Worm (Caenorhabditis elegans) whole organism, L1 larva: ENCODE data around the gene F47E1.2.
A peak's percentile ranks its signal among the peaks of the same experiment; 100 is the strongest.

Experiments used
- C04F5.9 ChIP-seq: sonication (generic microtip); optimal IDR thresholded peaks from 2 replicates; lab custom pipeline; 2016; ENCODE audit warnings: missing genetic modification characterization, missing compliant biosample characterization
- C34B4.2 ChIP-seq: sonication (generic microtip); optimal IDR thresholded peaks from 2 replicates; lab custom pipeline; 2017; ENCODE audit warnings: mild to moderate bottlenecking, missing genetic modification characterization, missing compliant biosample characterization
- Y116A8C.19 ChIP-seq: sonication (generic microtip); optimal IDR thresholded peaks from 2 replicates; lab custom pipeline; 2016; ENCODE audit warnings: missing compliant biosample characterization, missing genetic modification characterization, borderline replicate concordance
- alr-1 ChIP-seq: fragments of 200-800 bp; sonication (Bioruptor generic); optimal IDR thresholded peaks from 2 replicates; lab custom pipeline; 2018; ENCODE audit warnings: borderline replicate concordance, mild to moderate bottlenecking, missing genetic modification characterization, missing compliant biosample characterization
- aly-2 ChIP-seq: fragments of 150-350 bp; optimal IDR thresholded peaks from 2 replicates; lab custom pipeline; 2014; ENCODE audit warnings: missing biosample characterization, missing genetic modification characterization
- ama-1 ChIP-seq: fragments of 150-350 bp; optimal IDR thresholded peaks from 2 replicates; lab custom pipeline; 2014
- blmp-1 ChIP-seq: fragments of 150-350 bp; optimal IDR thresholded peaks from 2 replicates; lab custom pipeline; 2014; ENCODE audit warnings: missing biosample characterization, missing genetic modification characterization
- ceh-88 ChIP-seq: fragments of 200-800 bp; sonication (Bioruptor generic); IDR thresholded peaks from 2 replicates; pipeline ENCODE4 v1.3.6; 2022; ENCODE audit warnings: missing genetic modification characterization, missing compliant biosample characterization
- ces-1 ChIP-seq: fragments of 150-350 bp; optimal IDR thresholded peaks from 2 replicates; lab custom pipeline; 2014; ENCODE audit warnings: missing biosample characterization, missing genetic modification reagents, missing genetic modification characterization
- efl-1 ChIP-seq, 4 experiments: fragments of 150-350 bp; optimal IDR thresholded peaks in 3 of 4; peaks in 1 of 4; 1 replicate in 1 of 4; 2 replicates in 3 of 4; lab custom pipeline; 2014; ENCODE audit warnings: missing biosample characterization in 2 of 4, missing genetic modification characterization in 2 of 4, missing genetic modification reagents in 2 of 4
- egl-13 ChIP-seq: sonication (generic microtip); optimal IDR thresholded peaks from 2 replicates; lab custom pipeline; 2016; ENCODE audit warnings: missing genotype, missing genetic modification reagents, missing genetic modification characterization, missing compliant biosample characterization
- elt-2 ChIP-seq: sonication (generic microtip); optimal IDR thresholded peaks from 2 replicates; lab custom pipeline; 2016; ENCODE audit warnings: missing genetic modification characterization, mild to moderate bottlenecking, inconsistent platforms, missing compliant biosample characterization, missing genetic modification reagents
- ets-5 ChIP-seq: fragments of 200-800 bp; sonication (Bioruptor generic); IDR thresholded peaks from 2 replicates; pipeline ENCODE4 v1.3.6; 2022; ENCODE audit warnings: missing genetic modification characterization, missing compliant biosample characterization
- fkh-4 ChIP-seq: sonication (generic microtip); optimal IDR thresholded peaks from 2 replicates; lab custom pipeline; 2016; ENCODE audit warnings: missing compliant biosample characterization, missing genetic modification characterization, borderline replicate concordance
- fos-1 ChIP-seq: fragments of 150-350 bp; optimal IDR thresholded peaks from 2 replicates; lab custom pipeline; 2014; ENCODE audit warnings: missing biosample characterization, missing genetic modification characterization
- grh-1 ChIP-seq: fragments of 200-800 bp; sonication (Bioruptor generic); IDR thresholded peaks from 2 replicates; pipeline ENCODE4 v1.3.6; 2022; ENCODE audit warnings: missing genetic modification reagents, missing genetic modification characterization, missing compliant biosample characterization
- hlh-17 ChIP-seq: fragments of 200-800 bp; sonication (Bioruptor generic); optimal IDR thresholded peaks from 2 replicates; lab custom pipeline; 2018; ENCODE audit warnings: missing genetic modification characterization, mild to moderate bottlenecking, missing compliant biosample characterization, moderate library complexity, borderline replicate concordance
- hpl-2 ChIP-seq: fragments of 150-350 bp; optimal IDR thresholded peaks from 2 replicates; lab custom pipeline; 2014; ENCODE audit warnings: missing biosample characterization, missing genetic modification reagents, missing genetic modification characterization
- lin-13 ChIP-seq: fragments of 150-350 bp; optimal IDR thresholded peaks from 2 replicates; lab custom pipeline; 2014; ENCODE audit warnings: missing biosample characterization, missing genetic modification reagents, missing genetic modification characterization
- lin-14 ChIP-seq: fragments of 200-800 bp; sonication (Bioruptor generic); optimal IDR thresholded peaks from 2 replicates; lab custom pipeline; 2018; ENCODE audit warnings: mild to moderate bottlenecking, missing genetic modification characterization, moderate library complexity, missing compliant biosample characterization
- lin-35 ChIP-seq, 2 experiments: fragments of 150-350 bp; optimal IDR thresholded peaks; 2 replicates each; lab custom pipeline; 2014; ENCODE audit warnings: missing biosample characterization in 2 of 2, missing genetic modification characterization in 2 of 2, missing genetic modification reagents in 2 of 2
- lir-3 ChIP-seq: sonication (generic microtip); optimal IDR thresholded peaks from 2 replicates; lab custom pipeline; 2016; ENCODE audit warnings: mild to moderate bottlenecking, missing genetic modification characterization, moderate library complexity, missing compliant biosample characterization; ENCODE audit not compliant: poor library complexity
- mab-9 ChIP-seq: fragments of 200-800 bp; sonication (Bioruptor generic); IDR thresholded peaks from 2 replicates; pipeline ENCODE4 v1.3.6; 2022; ENCODE audit warnings: missing genetic modification reagents, missing genetic modification characterization, missing compliant biosample characterization
- mdl-1 ChIP-seq, 2 experiments: fragments of 150-350 bp; optimal IDR thresholded peaks; 2 replicates each; lab custom pipeline; 2014 to 2017; ENCODE audit warnings: missing biosample characterization in 2 of 2, missing genetic modification characterization in 2 of 2, inconsistent platforms in 1 of 2
- mep-1 ChIP-seq: fragments of 150-350 bp; optimal IDR thresholded peaks from 2 replicates; lab custom pipeline; 2014; ENCODE audit warnings: missing biosample characterization, missing genetic modification characterization
- nhr-12 ChIP-seq: sonication (generic microtip); optimal IDR thresholded peaks from 2 replicates; lab custom pipeline; 2017; ENCODE audit warnings: missing biosample characterization, missing genetic modification characterization
- nhr-20 ChIP-seq: sonication (generic microtip); optimal IDR thresholded peaks from 2 replicates; lab custom pipeline; 2016; ENCODE audit warnings: mild to moderate bottlenecking, missing genetic modification characterization, missing compliant biosample characterization
- nhr-237 ChIP-seq: fragments of 150-350 bp; optimal IDR thresholded peaks from 2 replicates; lab custom pipeline; 2014; ENCODE audit warnings: missing biosample characterization, missing genetic modification characterization
- nhr-28 ChIP-seq: fragments of 150-350 bp; optimal IDR thresholded peaks from 2 replicates; lab custom pipeline; 2014; ENCODE audit warnings: missing biosample characterization, missing genetic modification characterization
- nhr-71 ChIP-seq: sonication (generic microtip); optimal IDR thresholded peaks from 2 replicates; lab custom pipeline; 2016; ENCODE audit warnings: mild to moderate bottlenecking, missing genetic modification characterization, moderate library complexity, missing compliant biosample characterization
- nhr-76 ChIP-seq: sonication (generic microtip); optimal IDR thresholded peaks from 2 replicates; lab custom pipeline; 2017; ENCODE audit warnings: missing biosample characterization, missing genetic modification characterization
- nhr-85 ChIP-seq: sonication (generic microtip); peaks from one replicate; lab custom pipeline; 2016; ENCODE audit warnings: missing genetic modification characterization, inconsistent platforms, missing compliant biosample characterization
- pag-3 ChIP-seq: sonication (generic microtip); optimal IDR thresholded peaks from 2 replicates; lab custom pipeline; 2017; ENCODE audit warnings: missing genetic modification characterization, mild to moderate bottlenecking, missing compliant biosample characterization, antibody characterized with exemption, borderline replicate concordance; ENCODE audit not compliant: insufficient read depth
- pqm-1 ChIP-seq: sonication (generic microtip); optimal IDR thresholded peaks from 3 replicates; lab custom pipeline; 2017; ENCODE audit warnings: missing biosample characterization, missing genetic modification characterization
- rnt-1 ChIP-seq: sonication (generic microtip); optimal IDR thresholded peaks from 2 replicates; lab custom pipeline; 2016; ENCODE audit warnings: mild to moderate bottlenecking, missing genetic modification characterization, moderate library complexity, missing compliant biosample characterization
- skn-1 ChIP-seq: fragments of 150-350 bp; optimal IDR thresholded peaks from 2 replicates; lab custom pipeline; 2014; ENCODE audit warnings: missing biosample characterization, missing genetic modification characterization
- snpc-4 ChIP-seq: fragments of 150-350 bp; optimal IDR thresholded peaks from 2 replicates; lab custom pipeline; 2014; ENCODE audit warnings: missing biosample characterization, missing genetic modification characterization
- snu-23 ChIP-seq: sonication (generic microtip); optimal IDR thresholded peaks from 2 replicates; lab custom pipeline; 2016; ENCODE audit warnings: missing genetic modification characterization, missing compliant biosample characterization
- sptf-1 ChIP-seq: fragments of 150-350 bp; optimal IDR thresholded peaks from 2 replicates; lab custom pipeline; 2014; ENCODE audit warnings: missing biosample characterization, missing genetic modification characterization
- tbx-2 ChIP-seq: sonication (generic microtip); optimal IDR thresholded peaks from 2 replicates; lab custom pipeline; 2016; ENCODE audit warnings: missing genetic modification characterization, missing compliant biosample characterization
- unc-30 ChIP-seq: sonication (generic microtip); optimal IDR thresholded peaks from 2 replicates; lab custom pipeline; 2017; ENCODE audit warnings: missing biosample characterization, missing genetic modification characterization
- unc-62 ChIP-seq: fragments of 150-350 bp; optimal IDR thresholded peaks from 2 replicates; lab custom pipeline; 2014; ENCODE audit warnings: missing biosample characterization, missing genetic modification reagents, missing genetic modification characterization
- vab-15 ChIP-seq: sonication (generic microtip); optimal IDR thresholded peaks from 2 replicates; lab custom pipeline; 2017; ENCODE audit warnings: missing genotype, mild to moderate bottlenecking, missing genetic modification characterization, missing compliant biosample characterization
- xbp-1 ChIP-seq: sonication (generic microtip); optimal IDR thresholded peaks from 2 replicates; lab custom pipeline; 2016; ENCODE audit warnings: missing genetic modification characterization, missing compliant biosample characterization
- zag-1 ChIP-seq: fragments of 150-350 bp; optimal IDR thresholded peaks from 2 replicates; lab custom pipeline; 2014; ENCODE audit warnings: missing biosample characterization, missing genetic modification characterization
- zip-4 ChIP-seq: fragments of 200-800 bp; sonication (Bioruptor generic); optimal IDR thresholded peaks from 2 replicates; lab custom pipeline; 2018; ENCODE audit warnings: mild to moderate bottlenecking, missing genetic modification characterization, moderate library complexity, missing compliant biosample characterization
- ztf-11 ChIP-seq, 2 experiments: sonication (generic microtip); optimal IDR thresholded peaks; 2 replicates each; lab custom pipeline; 2016 to 2017; ENCODE audit warnings: missing genetic modification characterization in 2 of 2, missing biosample characterization in 1 of 2, missing compliant biosample characterization in 1 of 2

Gene F47E1.2

DNA sequence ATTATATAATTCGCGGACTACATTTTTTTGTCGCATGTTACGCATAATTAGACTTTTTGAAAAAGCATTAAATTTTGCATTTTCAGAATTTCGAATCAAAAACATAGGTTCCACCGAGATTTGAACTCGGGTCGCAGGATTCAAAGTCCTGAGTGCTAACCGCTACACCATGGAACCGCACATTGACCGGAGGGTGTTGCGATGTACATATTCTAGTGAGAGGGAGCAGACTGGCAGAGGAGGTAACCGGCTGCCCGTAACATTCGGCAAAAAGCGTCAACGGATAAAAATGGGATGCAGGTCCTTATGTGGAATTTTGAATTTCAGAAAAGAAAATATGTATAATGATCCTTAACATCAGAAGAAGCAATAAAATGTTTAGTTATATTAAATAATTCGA, 20.7 kb downstream of the F47E1.2 start (continued):
- TF ChIP-seq tbx-2 (tag; lab: Kevin White, UChicago): peak; percentile 14

DNA sequence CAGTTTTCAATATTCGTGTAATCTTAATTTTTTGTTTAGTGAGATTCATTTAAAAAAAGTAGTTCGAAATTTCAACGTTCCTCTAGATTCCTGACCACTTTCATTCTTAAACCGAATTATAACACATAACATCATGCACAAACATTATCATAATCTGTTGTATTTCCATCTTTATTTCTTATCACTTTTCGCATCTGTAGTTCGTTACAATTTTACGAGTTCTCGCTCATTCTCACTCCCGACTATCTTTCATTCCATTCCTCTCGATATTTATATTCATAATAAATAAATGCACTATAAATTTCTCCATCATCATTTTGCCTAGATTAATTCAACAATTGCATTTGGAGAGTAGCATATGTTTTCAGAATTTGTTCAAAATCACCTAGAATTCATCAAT, 23.8 kb downstream of the F47E1.2 start:
- TF ChIP-seq lin-14 (peak; percentile 11), elt-2 (tag; lab: Kevin White, UChicago) (peak; percentile 49), lir-3 (tag; lab: Kevin White, UChicago) (no peak), C34B4.2 (tag; lab: Kevin White, UChicago) (no peak), aly-2 (tag; lab: Kevin White, UChicago) (no peak)

DNA sequence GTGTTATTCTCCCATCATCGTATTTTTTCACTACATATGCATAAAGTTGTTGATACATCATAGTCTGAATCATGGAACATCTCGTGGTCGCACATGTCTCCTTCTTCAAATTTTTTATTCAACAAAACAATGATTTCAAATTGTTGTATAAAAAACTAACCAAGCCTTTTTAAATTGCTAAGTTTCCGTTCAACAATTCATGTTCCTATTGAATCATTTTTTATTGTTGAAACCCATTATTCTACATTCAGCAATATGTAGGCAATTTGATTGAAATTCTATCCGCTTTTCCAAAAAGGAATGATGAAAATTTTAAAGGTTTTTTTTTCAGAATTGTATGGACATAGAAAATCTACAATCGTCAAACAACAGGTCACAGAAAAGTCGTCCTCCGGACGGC, 25.2 kb downstream of the F47E1.2 start, which contains the start of gene ajm-1:
Gene ajm-1, plus strand, starts transcription at position 301 of the 400 bp plus-strand sequence.
- TF ChIP-seq ama-1 (no peak), aly-2 (tag; lab: Kevin White, UChicago) (no peak), ztf-11 (tag; optimal IDR thresholded peaks at IDR 0.05; lab: Kevin White, UChicago) (no peak), ets-5 (no peak), xbp-1 (tag; lab: Kevin White, UChicago) (no peak)

DNA sequence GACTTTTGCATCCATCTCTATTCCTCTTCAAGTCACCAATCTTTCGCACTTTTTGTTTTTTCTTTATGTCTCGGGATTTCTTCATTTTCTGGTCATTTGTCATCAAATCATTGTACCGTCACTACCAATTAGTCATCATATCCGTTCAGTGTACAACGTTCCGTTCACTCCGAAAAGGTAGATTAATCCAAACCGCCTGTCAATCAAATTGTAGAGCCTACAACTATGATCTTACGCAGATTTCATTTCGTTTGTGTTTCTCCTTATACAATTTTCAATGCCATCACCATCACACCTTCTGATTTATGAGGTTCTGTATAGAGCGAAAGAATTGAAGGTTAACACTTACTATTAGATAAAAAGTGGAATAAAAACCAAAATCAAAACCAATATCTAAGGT, 28.4 kb downstream of the F47E1.2 start:
- TF ChIP-seq skn-1 (tag; lab: Kevin White, UChicago) (peak; percentile 6), egl-13 (tag; lab: Kevin White, UChicago) (no peak), nhr-71 (tag; lab: Kevin White, UChicago) (peak; percentile 18), nhr-28 (tag; lab: Kevin White, UChicago) (no peak), nhr-76 (no peak), nhr-12 (tag; lab: Kevin White, UChicago) (no peak), xbp-1 (tag; lab: Kevin White, UChicago) (no peak), rnt-1 (tag; lab: Kevin White, UChicago) (peak; percentile 13), zip-4 (GFP tag; lab: Kevin White, UChicago) (no peak), lin-13 (GFP tag; lab: Kevin White, UChicago) (peak; percentile 10), unc-62 (GFP tag; lab: Kevin White, UChicago) (no peak), nhr-85 (tag; lab: Kevin White, UChicago) (peak; percentile 86), lin-14 (peak; percentile 62), mab-9 (GFP tag; lab: Robert Waterston, UW) (no peak), fkh-4 (tag; lab: Kevin White, UChicago) (no peak), pag-3 (no peak), nhr-237 (tag; lab: Kevin White, UChicago) (no peak), lin-35 (GFP tag; optimal IDR thresholded peaks at IDR 0.05; lab: Kevin White, UChicago) (no peak), ces-1 (no peak), C04F5.9 (no peak), pqm-1 (no peak), snu-23 (GFP tag; lab: Kevin White, UChicago) (no peak), sptf-1 (tag; lab: Kevin White, UChicago) (no peak), alr-1 (no peak), mep-1 (tag; lab: Kevin White, UChicago) (peak; percentile 73), nhr-20 (tag; lab: Kevin White, UChicago) (no peak), zag-1 (no peak), snpc-4 (tag; lab: Kevin White, UChicago) (no peak), hpl-2 (GFP tag; lab: Kevin White, UChicago) (no peak), blmp-1 (tag; lab: Kevin White, UChicago) (peak; percentile 33), efl-1 (optimal IDR thresholded peaks at IDR 0.05; lab: Kevin White, UChicago) (no peak), efl-1 (GFP tag; optimal IDR thresholded peaks at IDR 0.05 in 1 of 2; lab: Kevin White, UChicago) (no peak), hlh-17 (no peak), ets-5 (no peak), mdl-1 (tag; optimal IDR thresholded peaks at IDR 0.05; lab: Kevin White, UChicago) (no peak), ceh-88 (GFP tag; lab: Robert Waterston, UW) (no peak), unc-30 (no peak), fos-1 (no peak), Y116A8C.19 (tag; lab: Kevin White, UChicago) (no peak), vab-15 (tag; lab: Kevin White, UChicago) (no peak), grh-1 (GFP tag; lab: Robert Waterston, UW) (no peak)
